Fruit fly (Drosophila melanogaster) whole organism, prepupa: Measurements from ENCODE around the gene CG34129.

Experiments
- Blimp-1 ChIP-seq: fragments of 200-800 bp; sonication (Bioruptor generic); optimal IDR thresholded peaks from 3 replicates; lab custom pipeline; 2017; ENCODE audit warnings: missing biosample characterization, missing genetic modification characterization, mild to moderate bottlenecking, moderate library complexity, missing genetic modification reagents
- CG10631 ChIP-seq: fragments of 200-800 bp; sonication (Bioruptor generic); optimal IDR thresholded peaks from 2 replicates; lab custom pipeline; 2016; ENCODE audit warnings: missing biosample characterization, missing genetic modification characterization
- CG11294 ChIP-seq: fragments of 200-800 bp; sonication (Bioruptor generic); IDR thresholded peaks from 2 replicates; pipeline ENCODE4 v1.3.6; 2022; ENCODE audit warnings: missing biosample characterization, missing genetic modification characterization
- CG11762 ChIP-seq: fragments of 200-800 bp; sonication (Bioruptor generic); optimal IDR thresholded peaks from 3 replicates; lab custom pipeline; 2016; ENCODE audit warnings: missing biosample characterization, missing genetic modification characterization; ENCODE audit not compliant: insufficient read depth
- CG11902 ChIP-seq: fragments of 200-800 bp; sonication (Bioruptor generic); optimal IDR thresholded peaks from 3 replicates; lab custom pipeline; 2016; ENCODE audit warnings: missing biosample characterization, missing genetic modification characterization
- CG15336 ChIP-seq: fragments of 200-800 bp; sonication (Bioruptor generic); IDR thresholded peaks from 2 replicates; pipeline ENCODE4 v1.3.6; 2022; ENCODE audit warnings: missing biosample characterization, missing genetic modification characterization
- CG1621 ChIP-seq: fragments of 200-800 bp; sonication (Bioruptor generic); optimal IDR thresholded peaks from 3 replicates; lab custom pipeline; 2018; ENCODE audit warnings: missing biosample characterization, mild to moderate bottlenecking, missing genetic modification characterization
- CG16779 ChIP-seq: fragments of 200-800 bp; sonication (Bioruptor generic); optimal IDR thresholded peaks from 3 replicates; lab custom pipeline; 2017; ENCODE audit warnings: missing biosample characterization, mild to moderate bottlenecking, missing genetic modification characterization
- CG3032 ChIP-seq: fragments of 200-800 bp; optimal IDR thresholded peaks from 2 replicates; lab custom pipeline; 2019; ENCODE audit warnings: missing biosample characterization, mild to moderate bottlenecking, missing genetic modification characterization, moderate library complexity
- CG31627 ChIP-seq: fragments of 200-800 bp; sonication (Bioruptor generic); optimal IDR thresholded peaks from 3 replicates; lab custom pipeline; 2016; ENCODE audit warnings: missing biosample characterization, missing genetic modification characterization
- CG32006 ChIP-seq: fragments of 200-800 bp; sonication (Bioruptor generic); optimal IDR thresholded peaks from 3 replicates; lab custom pipeline; 2017; ENCODE audit warnings: missing biosample characterization, mild to moderate bottlenecking, missing genetic modification characterization
- CG34406 ChIP-seq: fragments of 200-800 bp; sonication (Bioruptor generic); optimal IDR thresholded peaks from 3 replicates; lab custom pipeline; 2016; ENCODE audit warnings: missing biosample characterization, missing genetic modification characterization
- CG3919 ChIP-seq: fragments of 200-800 bp; sonication (Bioruptor generic); optimal IDR thresholded peaks from 3 replicates; lab custom pipeline; 2016; ENCODE audit warnings: missing biosample characterization, missing genetic modification characterization
- CG4318 ChIP-seq: fragments of 200-800 bp; sonication (Bioruptor generic); optimal IDR thresholded peaks from 3 replicates; lab custom pipeline; 2017; ENCODE audit warnings: missing biosample characterization, mild to moderate bottlenecking, missing genetic modification characterization
- CG6163 ChIP-seq: fragments of 200-800 bp; sonication (Bioruptor generic); IDR thresholded peaks from 3 replicates; pipeline ENCODE4 v1.3.6; 2022; ENCODE audit warnings: missing biosample characterization, missing genetic modification characterization
- CG6276 ChIP-seq: fragments of 200-800 bp; sonication (Bioruptor generic); optimal IDR thresholded peaks from 2 replicates; lab custom pipeline; 2017; ENCODE audit warnings: missing biosample characterization, mild to moderate bottlenecking, missing genetic modification characterization
- CG6792 ChIP-seq: fragments of 200-800 bp; sonication (Bioruptor generic); optimal IDR thresholded peaks from 3 replicates; lab custom pipeline; 2016; ENCODE audit warnings: missing biosample characterization, missing genetic modification characterization
- CG7368 ChIP-seq: fragments of 200-800 bp; sonication (Bioruptor generic); optimal IDR thresholded peaks from 3 replicates; lab custom pipeline; 2016; ENCODE audit warnings: missing biosample characterization, missing genetic modification characterization
- CG8319 ChIP-seq: fragments of 200-800 bp; sonication (Bioruptor generic); optimal IDR thresholded peaks from 3 replicates; lab custom pipeline; 2016; ENCODE audit warnings: missing biosample characterization, missing genetic modification characterization
- CG8632 ChIP-seq: fragments of 200-800 bp; sonication (Bioruptor generic); optimal IDR thresholded peaks from 3 replicates; lab custom pipeline; 2016; ENCODE audit warnings: missing biosample characterization, missing genetic modification characterization
- Eip75B ChIP-seq: fragments of 200-800 bp; sonication (Bioruptor generic); optimal IDR thresholded peaks from 3 replicates; lab custom pipeline; 2016; ENCODE audit warnings: missing biosample characterization, missing genetic modification characterization
- Eip78C ChIP-seq: fragments of 200-800 bp; sonication (Bioruptor generic); peaks from one replicate; lab custom pipeline; 2016; ENCODE audit warnings: missing biosample characterization, missing genetic modification characterization
- Eip93F ChIP-seq: fragments of 200-800 bp; sonication (Bioruptor generic); optimal IDR thresholded peaks from 2 replicates; lab custom pipeline; 2016; ENCODE audit warnings: missing biosample characterization, mild to moderate bottlenecking, missing genetic modification characterization
- Ets21C ChIP-seq: fragments of 200-800 bp; sonication (Bioruptor generic); optimal IDR thresholded peaks from 3 replicates; lab custom pipeline; 2016; ENCODE audit warnings: missing biosample characterization, missing genetic modification characterization
- Gug ChIP-seq: fragments of 200-800 bp; sonication (Bioruptor generic); IDR thresholded peaks from 2 replicates; pipeline ENCODE4 v1.3.6; 2022; ENCODE audit warnings: missing biosample characterization, missing genetic modification characterization
- Hr38 ChIP-seq: sonication (Bioruptor generic); optimal IDR thresholded peaks from 2 replicates; lab custom pipeline; 2016; ENCODE audit warnings: missing biosample characterization, missing genetic modification characterization
- Hr39 ChIP-seq: fragments of 200-800 bp; sonication (Bioruptor generic); optimal IDR thresholded peaks from 2 replicates; lab custom pipeline; 2016; ENCODE audit warnings: missing biosample characterization, missing genetic modification characterization
- Met ChIP-seq: fragments of 200-800 bp; sonication (Bioruptor generic); optimal IDR thresholded peaks from 3 replicates; lab custom pipeline; 2016; ENCODE audit warnings: missing biosample characterization, missing genetic modification characterization
- Smox ChIP-seq: fragments of 200-800 bp; sonication (Bioruptor generic); optimal IDR thresholded peaks from 3 replicates; lab custom pipeline; 2016; ENCODE audit warnings: missing biosample characterization, missing genetic modification characterization
- Sox102F ChIP-seq: fragments of 200-800 bp; sonication (Bioruptor generic); optimal IDR thresholded peaks from 2 replicates; lab custom pipeline; 2016; ENCODE audit warnings: missing biosample characterization, mild to moderate bottlenecking, missing genetic modification characterization
- Sox14 ChIP-seq: fragments of 200-800 bp; sonication (Bioruptor generic); optimal IDR thresholded peaks from 3 replicates; lab custom pipeline; 2016; ENCODE audit warnings: missing biosample characterization, missing genetic modification characterization
- achi ChIP-seq: fragments of 200-800 bp; sonication (Bioruptor generic); optimal IDR thresholded peaks from 3 replicates; lab custom pipeline; 2016; ENCODE audit warnings: missing biosample characterization, missing genetic modification characterization
- acj6 ChIP-seq: fragments of 200-800 bp; sonication (Bioruptor generic); optimal IDR thresholded peaks from 3 replicates; lab custom pipeline; 2016; ENCODE audit warnings: missing biosample characterization, missing genetic modification characterization
- cyc ChIP-seq: fragments of 200-800 bp; sonication (Bioruptor generic); optimal IDR thresholded peaks from 3 replicates; lab custom pipeline; 2016; ENCODE audit warnings: missing biosample characterization, missing genetic modification characterization
- dac ChIP-seq: fragments of 200-800 bp; sonication (Bioruptor generic); optimal IDR thresholded peaks from 2 replicates; lab custom pipeline; 2017; ENCODE audit warnings: missing biosample characterization, mild to moderate bottlenecking, missing genetic modification characterization
- dsx ChIP-seq: fragments of 200-800 bp; optimal IDR thresholded peaks from 3 replicates; lab custom pipeline; 2019; ENCODE audit warnings: missing biosample characterization, mild to moderate bottlenecking, missing genetic modification characterization, moderate library complexity; ENCODE audit not compliant: poor library complexity, severe bottlenecking
- esn ChIP-seq: fragments of 200-800 bp; sonication (Bioruptor generic); optimal IDR thresholded peaks from 2 replicates; lab custom pipeline; 2016; ENCODE audit warnings: missing biosample characterization, mild to moderate bottlenecking, missing genetic modification characterization, moderate library complexity
- fd59A ChIP-seq: fragments of 200-800 bp; sonication (Bioruptor generic); optimal IDR thresholded peaks from 2 replicates; lab custom pipeline; 2017; ENCODE audit warnings: missing biosample characterization, mild to moderate bottlenecking, missing genetic modification characterization, missing genetic modification reagents
- fd85E ChIP-seq: fragments of 200-800 bp; sonication (Bioruptor generic); optimal IDR thresholded peaks from 3 replicates; lab custom pipeline; 2016; ENCODE audit warnings: missing biosample characterization, missing genetic modification characterization
- fkh ChIP-seq: fragments of 200-800 bp; sonication (Bioruptor generic); optimal IDR thresholded peaks from 3 replicates; lab custom pipeline; 2017; ENCODE audit warnings: missing biosample characterization, mild to moderate bottlenecking, missing genetic modification characterization, moderate library complexity
- lz ChIP-seq: fragments of 200-800 bp; sonication (Bioruptor generic); optimal IDR thresholded peaks from 3 replicates; lab custom pipeline; 2016; ENCODE audit warnings: missing biosample characterization, missing genetic modification characterization
- pdm3 ChIP-seq: fragments of 200-800 bp; sonication (Bioruptor generic); optimal IDR thresholded peaks from 3 replicates; lab custom pipeline; 2016; ENCODE audit warnings: missing biosample characterization, missing genetic modification characterization
- salr ChIP-seq, 2 experiments: fragments of 200-800 bp; sonication (Bioruptor generic); optimal IDR thresholded peaks; 3 replicates each; lab custom pipeline; 2016 to 2018; ENCODE audit warnings: missing biosample characterization in 2 of 2, missing genetic modification characterization in 2 of 2, mild to moderate bottlenecking in 1 of 2
- svp ChIP-seq: fragments of 200-800 bp; sonication (Bioruptor generic); peaks from one replicate; lab custom pipeline; 2016; ENCODE audit warnings: missing biosample characterization, missing genetic modification characterization
- topi ChIP-seq: fragments of 200-800 bp; sonication (Bioruptor generic); optimal IDR thresholded peaks from 3 replicates; lab custom pipeline; 2016; ENCODE audit warnings: missing biosample characterization, missing genetic modification characterization
- vri ChIP-seq: fragments of 200-800 bp; sonication (Bioruptor generic); optimal IDR thresholded peaks from 3 replicates; lab custom pipeline; 2016; ENCODE audit warnings: missing biosample characterization, mild to moderate bottlenecking, missing genetic modification characterization

Gene CG34129

dm6 chr3R:26192270-26192669 lies 1.3 kb upstream of the CG34129 start (continued):
- TF ChIP-seq Sox102F (GFP tag; lab: Kevin White, UChicago) (peak; percentile 60), CG6792 (peak; percentile 47), lz (GFP tag; lab: Kevin White, UChicago) (peak; percentile 76), CG3919 (GFP tag; lab: Kevin White, UChicago) (peak; percentile 44), cyc (GFP tag; lab: Kevin White, UChicago) (peak; percentile 76), CG16779 (tag; lab: Kevin White, UChicago) (no peak), Eip75B (GFP tag; lab: Kevin White, UChicago) (no peak), CG8319 (GFP tag; lab: Kevin White, UChicago) (peak; percentile 22), Ets21C (GFP tag; lab: Kevin White, UChicago) (peak; percentile 65), CG34406 (GFP tag; lab: Kevin White, UChicago) (peak; percentile 51), CG10631 (GFP tag; lab: Kevin White, UChicago) (peak; percentile 3), CG15336 (no peak), vri (GFP tag; lab: Kevin White, UChicago) (peak; percentile 23)

- TF ChIP-seq CG11294 (GFP tag; lab: Robert Waterston, UW) (no peak), fd85E (no peak), Hr38 (GFP tag; lab: Kevin White, UChicago) (no peak), CG11762 (no peak), CG8632 (no peak), Sox102F (GFP tag; lab: Kevin White, UChicago) (no peak), Smox (GFP tag; lab: Kevin White, UChicago) (no peak), CG3032 (tag; lab: Kevin White, UChicago) (no peak), CG6276 (GFP tag; lab: Kevin White, UChicago) (no peak), CG16779 (tag; lab: Kevin White, UChicago) (no peak), CG31627 (GFP tag; lab: Kevin White, UChicago) (no peak)
Observed at dm6 chr3R:26189877-26190276, 1.1 kb downstream of the CG34129 start, which contains the start of gene CG34130. TSS of gene CG34130 (minus strand) at chr3R:26189977.

- TF ChIP-seq dac (no peak), dsx (GFP tag; lab: Kevin White, UChicago) (peak; percentile 33), CG31627 (GFP tag; lab: Kevin White, UChicago) (peak; percentile 30), Blimp-1 (GFP tag; lab: Kevin White, UChicago) (no peak), Eip75B (GFP tag; lab: Kevin White, UChicago) (no peak), fkh (GFP tag; lab: Kevin White, UChicago) (peak; percentile 76), CG4318 (GFP tag; lab: Kevin White, UChicago) (no peak), CG34406 (GFP tag; lab: Kevin White, UChicago) (no peak), CG8319 (GFP tag; lab: Kevin White, UChicago) (no peak), esn (GFP tag; lab: Kevin White, UChicago) (no peak), Hr39 (GFP tag; lab: Kevin White, UChicago) (peak; percentile 35), pdm3 (GFP tag; lab: Kevin White, UChicago) (no peak), CG3032 (tag; lab: Kevin White, UChicago) (peak; percentile 30), Hr38 (GFP tag; lab: Kevin White, UChicago) (no peak), CG1621 (tag; lab: Kevin White, UChicago) (no peak), Ets21C (GFP tag; lab: Kevin White, UChicago) (no peak), svp (GFP tag; lab: Kevin White, UChicago) (no peak), acj6 (GFP tag; lab: Kevin White, UChicago) (no peak), topi (GFP tag; lab: Kevin White, UChicago) (no peak), fd85E (no peak), Gug (GFP tag; lab: Robert Waterston, UW) (no peak), Eip78C (no peak), Sox102F (GFP tag; lab: Kevin White, UChicago) (no peak), CG6276 (GFP tag; lab: Kevin White, UChicago) (no peak), Eip93F (GFP tag; lab: Kevin White, UChicago) (no peak), Sox14 (GFP tag; lab: Kevin White, UChicago) (peak; percentile 53), CG32006 (GFP tag; lab: Kevin White, UChicago) (no peak), CG6163 (GFP tag; lab: Robert Waterston, UW) (peak; percentile 34; the same call in 1 of the 3 replicates), fd59A (GFP tag; lab: Kevin White, UChicago) (no peak), Met (GFP tag; lab: Kevin White, UChicago) (no peak), CG10631 (GFP tag; lab: Kevin White, UChicago) (no peak), achi (GFP tag; lab: Kevin White, UChicago) (no peak), salr (GFP tag; optimal IDR thresholded peaks at IDR 0.05; lab: Kevin White, UChicago) (no peak), CG11294 (GFP tag; lab: Robert Waterston, UW) (0 out of 2 replicates have a peak, but pooled peaks have one; percentile 14), CG7368 (GFP tag; lab: Kevin White, UChicago) (no peak), CG11902 (GFP tag; lab: Kevin White, UChicago) (no peak), cyc (GFP tag; lab: Kevin White, UChicago) (peak; percentile 19)
Observed at dm6 chr3R:26188708-26189107, 2.3 kb downstream of the CG34129 start, which contains the start of gene CG6073. TSS of gene CG6073 (minus strand) at chr3R:26188807.
